Worm (Caenorhabditis elegans) whole organism, mixed stage, embryonic: ENCODE measurements around the gene Y32B12B.2.

ENCODE experiments used
- ceh-43 ChIP-seq: fragments of 200-800 bp; sonication (Bioruptor generic); optimal IDR thresholded peaks from 2 replicates; lab custom pipeline; 2018; ENCODE audit warnings: mild to moderate bottlenecking, missing genetic modification characterization, moderate library complexity, missing compliant biosample characterization
- drap-1 ChIP-seq: fragments of 200-800 bp; sonication (Bioruptor generic); optimal IDR thresholded peaks from 3 replicates; lab custom pipeline; 2018; ENCODE audit warnings: mild to moderate bottlenecking, missing genetic modification characterization, missing compliant biosample characterization
- elt-1 ChIP-seq: sonication (generic microtip); optimal IDR thresholded peaks from 2 replicates; lab custom pipeline; 2017; ENCODE audit warnings: missing genetic modification characterization, mild to moderate bottlenecking, missing compliant biosample characterization, antibody characterized with exemption, moderate library complexity, borderline replicate concordance; ENCODE audit not compliant: insufficient read depth
- elt-3 ChIP-seq: fragments of 150-350 bp; optimal IDR thresholded peaks from 2 replicates; lab custom pipeline; 2014; ENCODE audit warnings: missing biosample characterization, missing genetic modification characterization
- flh-1 ChIP-seq: fragments of 200-800 bp; sonication (Bioruptor generic); optimal IDR thresholded peaks from 2 replicates; lab custom pipeline; 2018; ENCODE audit warnings: mild to moderate bottlenecking, missing genetic modification characterization, moderate library complexity, missing compliant biosample characterization
- hlh-1 ChIP-seq: fragments of 150-350 bp; optimal IDR thresholded peaks from 2 replicates; lab custom pipeline; 2014; ENCODE audit warnings: missing biosample characterization, missing genetic modification reagents, missing genetic modification characterization
- mep-1 ChIP-seq: fragments of 150-350 bp; optimal IDR thresholded peaks from 2 replicates; lab custom pipeline; 2017; ENCODE audit warnings: missing biosample characterization, missing genetic modification reagents, missing genetic modification characterization, inconsistent platforms
- unc-120 ChIP-seq: sonication (generic microtip); optimal IDR thresholded peaks from 2 replicates; lab custom pipeline; 2017; ENCODE audit warnings: missing genetic modification characterization, missing compliant biosample characterization; ENCODE audit not compliant: poor library complexity, severe bottlenecking
- unc-62 ChIP-seq: fragments of 150-350 bp; optimal IDR thresholded peaks from 2 replicates; lab custom pipeline; 2014; ENCODE audit warnings: missing biosample characterization, missing genetic modification reagents, missing genetic modification characterization

The Y32B12B.2 gene

ce11 chrV:16596102-16596501 is 57.9 kb downstream of the Y32B12B.2 start:
- TF ChIP-seq ceh-43 (GFP tag; lab: Kevin White, UChicago) (no peak), elt-3 (peak; percentile 60)

ce11 chrV:16598437-16598836 is 60.2 kb downstream of the Y32B12B.2 start:
- TF ChIP-seq unc-120 (tag; lab: Kevin White, UChicago) (peak; percentile 13), elt-1 (tag; lab: Kevin White, UChicago) (no peak), unc-62 (GFP tag; lab: Kevin White, UChicago) (peak; percentile 33), hlh-1 (tag; lab: Kevin White, UChicago) (peak; percentile 22), mep-1 (tag; lab: Kevin White, UChicago) (no peak), drap-1 (GFP tag; lab: Kevin White, UChicago) (no peak), flh-1 (GFP tag; lab: Kevin White, UChicago) (no peak)
